Worm (Caenorhabditis elegans): ENCODE data around the gene K02C4.3.

ce11 chrII:8126132-8126531 lies 39.5 kb upstream of the K02C4.3 start:
- peak; percentile 49 for TF ChIP-seq W03F9.2 (tag; optimal IDR thresholded peaks at IDR 0.05)
- TF ChIP-seq him-1 (tag; optimal IDR thresholded peaks at IDR 0.05), result no peak
- no peak for TF ChIP-seq dao-5 (tag; optimal IDR thresholded peaks at IDR 0.05)

Measured in whole organism, L4/young adult.